Worm (Caenorhabditis elegans) whole organism, L1 larva: ENCODE results near the gene hil-3.

Experiments used
- grh-1 ChIP-seq: fragments of 200-800 bp; sonication (Bioruptor generic); IDR thresholded peaks from 2 replicates; pipeline ENCODE4 v1.3.6; 2022; ENCODE audit warnings: missing genetic modification reagents, missing genetic modification characterization, missing compliant biosample characterization
- jun-1 ChIP-seq: fragments of 150-350 bp; optimal IDR thresholded peaks from 2 replicates; lab custom pipeline; 2014; ENCODE audit warnings: missing biosample characterization, missing genetic modification reagents, missing genetic modification characterization
- lsy-2 ChIP-seq, 2 experiments: fragments of 150-350 bp; optimal IDR thresholded peaks; 2 replicates each; lab custom pipeline; 2014; ENCODE audit warnings: missing biosample characterization in 2 of 2, missing genetic modification characterization in 2 of 2
- nhr-11 ChIP-seq: fragments of 150-350 bp; optimal IDR thresholded peaks from 2 replicates; lab custom pipeline; 2014; ENCODE audit warnings: missing biosample characterization, missing genetic modification characterization
- nhr-12 ChIP-seq: sonication (generic microtip); optimal IDR thresholded peaks from 2 replicates; lab custom pipeline; 2017; ENCODE audit warnings: missing biosample characterization, missing genetic modification characterization
- nhr-28 ChIP-seq: fragments of 150-350 bp; optimal IDR thresholded peaks from 2 replicates; lab custom pipeline; 2014; ENCODE audit warnings: missing biosample characterization, missing genetic modification characterization
- nhr-77 ChIP-seq: fragments of 150-350 bp; optimal IDR thresholded peaks from 2 replicates; lab custom pipeline; 2014; ENCODE audit warnings: missing biosample characterization, missing genetic modification characterization
- nhr-85 ChIP-seq: sonication (generic microtip); peaks from one replicate; lab custom pipeline; 2016; ENCODE audit warnings: missing genetic modification characterization, inconsistent platforms, missing compliant biosample characterization
- nhr-90 ChIP-seq: sonication (generic microtip); optimal IDR thresholded peaks from 2 replicates; lab custom pipeline; 2016; ENCODE audit warnings: mild to moderate bottlenecking, missing genetic modification characterization, missing compliant biosample characterization; ENCODE audit not compliant: poor library complexity
- snpc-4 ChIP-seq: fragments of 150-350 bp; optimal IDR thresholded peaks from 2 replicates; lab custom pipeline; 2014; ENCODE audit warnings: missing biosample characterization, missing genetic modification characterization
- sox-4 ChIP-seq: sonication (generic microtip); optimal IDR thresholded peaks from 2 replicates; lab custom pipeline; 2016; ENCODE audit warnings: missing genetic modification characterization, missing compliant biosample characterization
- unc-130 ChIP-seq: fragments of 150-350 bp; optimal IDR thresholded peaks from 2 replicates; lab custom pipeline; 2017; ENCODE audit warnings: missing biosample characterization, missing genetic modification characterization, inconsistent platforms
- unc-86 ChIP-seq: sonication (generic microtip); optimal IDR thresholded peaks from 2 replicates; lab custom pipeline; 2016; ENCODE audit warnings: missing genetic modification characterization, missing compliant biosample characterization
- ztf-11 ChIP-seq, 2 experiments: sonication (generic microtip); optimal IDR thresholded peaks; 2 replicates each; lab custom pipeline; 2016 to 2017; ENCODE audit warnings: missing genetic modification characterization in 2 of 2, missing biosample characterization in 1 of 2, missing compliant biosample characterization in 1 of 2

- TF ChIP-seq nhr-28 (no peak), unc-130 (no peak), jun-1 (no peak), nhr-77 (no peak), lsy-2 (tag; optimal IDR thresholded peaks at IDR 0.05; lab: Kevin White, UChicago) (peak in 1 of 2 experiments; percentile 63), nhr-85 (no peak), nhr-90 (no peak), snpc-4 (tag; lab: Kevin White, UChicago) (no peak), sox-4 (tag; lab: Kevin White, UChicago) (no peak), ztf-11 (tag; optimal IDR thresholded peaks at IDR 0.05; lab: Kevin White, UChicago) (peak in 1 of 2 experiments; percentile 15), unc-86 (tag; lab: Kevin White, UChicago) (peak; percentile 38), nhr-11 (tag; lab: Kevin White, UChicago) (no peak), nhr-12 (tag; lab: Kevin White, UChicago) (no peak), grh-1 (GFP tag; lab: Robert Waterston, UW) (no peak)
These were observed 47.0 kb downstream of the hil-3 start for ce11 chrX:8205919-8206318.
